Fruit fly (Drosophila melanogaster) whole organism, prepupa: ENCODE measurements around the gene upd3.

Experiments
- Blimp-1 ChIP-seq: fragments of 200-800 bp; sonication (Bioruptor generic); optimal IDR thresholded peaks from 3 replicates; lab custom pipeline; 2017; ENCODE audit warnings: missing biosample characterization, missing genetic modification characterization, mild to moderate bottlenecking, moderate library complexity, missing genetic modification reagents
- CG10631 ChIP-seq: fragments of 200-800 bp; sonication (Bioruptor generic); optimal IDR thresholded peaks from 2 replicates; lab custom pipeline; 2016; ENCODE audit warnings: missing biosample characterization, missing genetic modification characterization
- CG10669 ChIP-seq: fragments of 200-800 bp; sonication (Bioruptor generic); optimal IDR thresholded peaks from 3 replicates; lab custom pipeline; 2018; ENCODE audit warnings: missing biosample characterization, mild to moderate bottlenecking, missing genetic modification characterization, moderate library complexity
- CG11294 ChIP-seq: fragments of 200-800 bp; sonication (Bioruptor generic); IDR thresholded peaks from 2 replicates; pipeline ENCODE4 v1.3.6; 2022; ENCODE audit warnings: missing biosample characterization, missing genetic modification characterization
- CG11902 ChIP-seq: fragments of 200-800 bp; sonication (Bioruptor generic); optimal IDR thresholded peaks from 3 replicates; lab custom pipeline; 2016; ENCODE audit warnings: missing biosample characterization, missing genetic modification characterization
- CG15336 ChIP-seq: fragments of 200-800 bp; sonication (Bioruptor generic); IDR thresholded peaks from 2 replicates; pipeline ENCODE4 v1.3.6; 2022; ENCODE audit warnings: missing biosample characterization, missing genetic modification characterization
- CG1621 ChIP-seq: fragments of 200-800 bp; sonication (Bioruptor generic); optimal IDR thresholded peaks from 3 replicates; lab custom pipeline; 2018; ENCODE audit warnings: missing biosample characterization, mild to moderate bottlenecking, missing genetic modification characterization
- CG16779 ChIP-seq: fragments of 200-800 bp; sonication (Bioruptor generic); optimal IDR thresholded peaks from 3 replicates; lab custom pipeline; 2017; ENCODE audit warnings: missing biosample characterization, mild to moderate bottlenecking, missing genetic modification characterization
- CG3032 ChIP-seq: fragments of 200-800 bp; optimal IDR thresholded peaks from 2 replicates; lab custom pipeline; 2019; ENCODE audit warnings: missing biosample characterization, mild to moderate bottlenecking, missing genetic modification characterization, moderate library complexity
- CG31627 ChIP-seq: fragments of 200-800 bp; sonication (Bioruptor generic); optimal IDR thresholded peaks from 3 replicates; lab custom pipeline; 2016; ENCODE audit warnings: missing biosample characterization, missing genetic modification characterization
- CG32006 ChIP-seq: fragments of 200-800 bp; sonication (Bioruptor generic); optimal IDR thresholded peaks from 3 replicates; lab custom pipeline; 2017; ENCODE audit warnings: missing biosample characterization, mild to moderate bottlenecking, missing genetic modification characterization
- CG3919 ChIP-seq: fragments of 200-800 bp; sonication (Bioruptor generic); optimal IDR thresholded peaks from 3 replicates; lab custom pipeline; 2016; ENCODE audit warnings: missing biosample characterization, missing genetic modification characterization
- CG4318 ChIP-seq: fragments of 200-800 bp; sonication (Bioruptor generic); optimal IDR thresholded peaks from 3 replicates; lab custom pipeline; 2017; ENCODE audit warnings: missing biosample characterization, mild to moderate bottlenecking, missing genetic modification characterization
- CG6276 ChIP-seq: fragments of 200-800 bp; sonication (Bioruptor generic); optimal IDR thresholded peaks from 2 replicates; lab custom pipeline; 2017; ENCODE audit warnings: missing biosample characterization, mild to moderate bottlenecking, missing genetic modification characterization
- CG6808 ChIP-seq: fragments of 200-800 bp; sonication (Bioruptor generic); optimal IDR thresholded peaks from 3 replicates; lab custom pipeline; 2017; ENCODE audit warnings: missing biosample characterization, missing genetic modification characterization, mild to moderate bottlenecking, moderate library complexity, missing genetic modification reagents
- CG6854 ChIP-seq: fragments of 200-800 bp; sonication (Bioruptor generic); optimal IDR thresholded peaks from 2 replicates; lab custom pipeline; 2017; ENCODE audit warnings: missing biosample characterization, mild to moderate bottlenecking, missing genetic modification characterization
- CG7368 ChIP-seq: fragments of 200-800 bp; sonication (Bioruptor generic); optimal IDR thresholded peaks from 3 replicates; lab custom pipeline; 2016; ENCODE audit warnings: missing biosample characterization, missing genetic modification characterization
- CG8119 ChIP-seq: fragments of 200-800 bp; sonication (Bioruptor generic); IDR thresholded peaks from 3 replicates; pipeline ENCODE4 v1.3.6; 2022; ENCODE audit warnings: missing biosample characterization, missing genetic modification characterization
- CG8632 ChIP-seq: fragments of 200-800 bp; sonication (Bioruptor generic); optimal IDR thresholded peaks from 3 replicates; lab custom pipeline; 2016; ENCODE audit warnings: missing biosample characterization, missing genetic modification characterization
- CG9139 ChIP-seq: fragments of 200-800 bp; sonication (Bioruptor generic); optimal IDR thresholded peaks from 3 replicates; lab custom pipeline; 2017; ENCODE audit warnings: missing biosample characterization, mild to moderate bottlenecking, missing genetic modification characterization
- Eip75B ChIP-seq: fragments of 200-800 bp; sonication (Bioruptor generic); optimal IDR thresholded peaks from 3 replicates; lab custom pipeline; 2016; ENCODE audit warnings: missing biosample characterization, missing genetic modification characterization
- Eip78C ChIP-seq: fragments of 200-800 bp; sonication (Bioruptor generic); peaks from one replicate; lab custom pipeline; 2016; ENCODE audit warnings: missing biosample characterization, missing genetic modification characterization
- Eip93F ChIP-seq: fragments of 200-800 bp; sonication (Bioruptor generic); optimal IDR thresholded peaks from 2 replicates; lab custom pipeline; 2016; ENCODE audit warnings: missing biosample characterization, mild to moderate bottlenecking, missing genetic modification characterization
- Ets21C ChIP-seq: fragments of 200-800 bp; sonication (Bioruptor generic); optimal IDR thresholded peaks from 3 replicates; lab custom pipeline; 2016; ENCODE audit warnings: missing biosample characterization, missing genetic modification characterization
- Ets96B ChIP-seq: fragments of 200-800 bp; optimal IDR thresholded peaks from 2 replicates; lab custom pipeline; 2019; ENCODE audit warnings: missing biosample characterization, mild to moderate bottlenecking, missing genetic modification characterization, moderate library complexity
- Gug ChIP-seq: fragments of 200-800 bp; sonication (Bioruptor generic); IDR thresholded peaks from 2 replicates; pipeline ENCODE4 v1.3.6; 2022; ENCODE audit warnings: missing biosample characterization, missing genetic modification characterization
- Hr38 ChIP-seq: sonication (Bioruptor generic); optimal IDR thresholded peaks from 2 replicates; lab custom pipeline; 2016; ENCODE audit warnings: missing biosample characterization, missing genetic modification characterization
- Hr39 ChIP-seq: fragments of 200-800 bp; sonication (Bioruptor generic); optimal IDR thresholded peaks from 2 replicates; lab custom pipeline; 2016; ENCODE audit warnings: missing biosample characterization, missing genetic modification characterization
- Hr4 ChIP-seq: fragments of 200-800 bp; sonication (Bioruptor generic); optimal IDR thresholded peaks from 3 replicates; lab custom pipeline; 2016; ENCODE audit warnings: missing biosample characterization, missing genetic modification characterization
- Lpt ChIP-seq: fragments of 200-800 bp; sonication (Bioruptor generic); optimal IDR thresholded peaks from 3 replicates; lab custom pipeline; 2016; ENCODE audit warnings: missing biosample characterization, missing genetic modification characterization
- OdsH ChIP-seq: fragments of 200-800 bp; sonication (Bioruptor generic); optimal IDR thresholded peaks from 3 replicates; lab custom pipeline; 2016; ENCODE audit warnings: missing biosample characterization, missing genetic modification characterization
- Smox ChIP-seq: fragments of 200-800 bp; sonication (Bioruptor generic); optimal IDR thresholded peaks from 3 replicates; lab custom pipeline; 2016; ENCODE audit warnings: missing biosample characterization, missing genetic modification characterization
- Sox14 ChIP-seq: fragments of 200-800 bp; sonication (Bioruptor generic); optimal IDR thresholded peaks from 3 replicates; lab custom pipeline; 2016; ENCODE audit warnings: missing biosample characterization, missing genetic modification characterization
- Sox15 ChIP-seq: fragments of 200-800 bp; sonication (Bioruptor generic); optimal IDR thresholded peaks from 3 replicates; lab custom pipeline; 2016; ENCODE audit warnings: missing biosample characterization, missing genetic modification characterization
- achi ChIP-seq: fragments of 200-800 bp; sonication (Bioruptor generic); optimal IDR thresholded peaks from 3 replicates; lab custom pipeline; 2016; ENCODE audit warnings: missing biosample characterization, missing genetic modification characterization
- acj6 ChIP-seq: fragments of 200-800 bp; sonication (Bioruptor generic); optimal IDR thresholded peaks from 3 replicates; lab custom pipeline; 2016; ENCODE audit warnings: missing biosample characterization, missing genetic modification characterization
- cyc ChIP-seq: fragments of 200-800 bp; sonication (Bioruptor generic); optimal IDR thresholded peaks from 3 replicates; lab custom pipeline; 2016; ENCODE audit warnings: missing biosample characterization, missing genetic modification characterization
- dsx ChIP-seq: fragments of 200-800 bp; optimal IDR thresholded peaks from 3 replicates; lab custom pipeline; 2019; ENCODE audit warnings: missing biosample characterization, mild to moderate bottlenecking, missing genetic modification characterization, moderate library complexity; ENCODE audit not compliant: poor library complexity, severe bottlenecking
- eg ChIP-seq: fragments of 200-800 bp; sonication (Bioruptor generic); IDR thresholded peaks from 3 replicates; pipeline ENCODE4 v1.3.6; 2022; ENCODE audit warnings: missing biosample characterization, missing genetic modification characterization
- esn ChIP-seq: fragments of 200-800 bp; sonication (Bioruptor generic); optimal IDR thresholded peaks from 2 replicates; lab custom pipeline; 2016; ENCODE audit warnings: missing biosample characterization, mild to moderate bottlenecking, missing genetic modification characterization, moderate library complexity
- fd59A ChIP-seq: fragments of 200-800 bp; sonication (Bioruptor generic); optimal IDR thresholded peaks from 2 replicates; lab custom pipeline; 2017; ENCODE audit warnings: missing biosample characterization, mild to moderate bottlenecking, missing genetic modification characterization, missing genetic modification reagents
- fd85E ChIP-seq: fragments of 200-800 bp; sonication (Bioruptor generic); optimal IDR thresholded peaks from 3 replicates; lab custom pipeline; 2016; ENCODE audit warnings: missing biosample characterization, missing genetic modification characterization
- fkh ChIP-seq: fragments of 200-800 bp; sonication (Bioruptor generic); optimal IDR thresholded peaks from 3 replicates; lab custom pipeline; 2017; ENCODE audit warnings: missing biosample characterization, mild to moderate bottlenecking, missing genetic modification characterization, moderate library complexity
- lz ChIP-seq: fragments of 200-800 bp; sonication (Bioruptor generic); optimal IDR thresholded peaks from 3 replicates; lab custom pipeline; 2016; ENCODE audit warnings: missing biosample characterization, missing genetic modification characterization
- net ChIP-seq: fragments of 200-800 bp; sonication (Bioruptor generic); optimal IDR thresholded peaks from 3 replicates; lab custom pipeline; 2016; ENCODE audit warnings: missing biosample characterization, missing genetic modification characterization
- pdm3 ChIP-seq: fragments of 200-800 bp; sonication (Bioruptor generic); optimal IDR thresholded peaks from 3 replicates; lab custom pipeline; 2016; ENCODE audit warnings: missing biosample characterization, missing genetic modification characterization
- salr ChIP-seq, 2 experiments: fragments of 200-800 bp; sonication (Bioruptor generic); optimal IDR thresholded peaks; 3 replicates each; lab custom pipeline; 2016 to 2018; ENCODE audit warnings: missing biosample characterization in 2 of 2, missing genetic modification characterization in 2 of 2, mild to moderate bottlenecking in 1 of 2
- spab ChIP-seq: fragments of 200-800 bp; sonication (Bioruptor generic); optimal IDR thresholded peaks from 2 replicates; lab custom pipeline; 2017; ENCODE audit warnings: missing biosample characterization, mild to moderate bottlenecking, missing genetic modification characterization, missing genetic modification reagents
- ss ChIP-seq, 2 experiments: fragments of 200-800 bp; sonication (Bioruptor generic); optimal IDR thresholded peaks; 2 replicates in 1 of 2; 3 replicates in 1 of 2; lab custom pipeline; 2017 to 2018; ENCODE audit warnings: mild to moderate bottlenecking in 2 of 2, missing biosample characterization in 2 of 2, missing genetic modification characterization in 2 of 2, moderate library complexity in 1 of 2
- svp ChIP-seq: fragments of 200-800 bp; sonication (Bioruptor generic); peaks from one replicate; lab custom pipeline; 2016; ENCODE audit warnings: missing biosample characterization, missing genetic modification characterization
- topi ChIP-seq: fragments of 200-800 bp; sonication (Bioruptor generic); optimal IDR thresholded peaks from 3 replicates; lab custom pipeline; 2016; ENCODE audit warnings: missing biosample characterization, missing genetic modification characterization
- vri ChIP-seq: fragments of 200-800 bp; sonication (Bioruptor generic); optimal IDR thresholded peaks from 3 replicates; lab custom pipeline; 2016; ENCODE audit warnings: missing biosample characterization, mild to moderate bottlenecking, missing genetic modification characterization

The upd3 gene

dm6 chrX:18272422-18272821 is 4.6 kb upstream of the upd3 start:
- TF ChIP-seq Lpt (GFP tag; lab: Kevin White, UChicago) (peak; percentile 24), Eip93F (GFP tag; lab: Kevin White, UChicago) (no peak), lz (peak; percentile 31), salr (GFP tag; optimal IDR thresholded peaks at IDR 0.05; lab: Kevin White, UChicago) (peak in 1 of 2 experiments; percentile 65), ss (GFP tag; optimal IDR thresholded peaks at IDR 0.05; lab: Kevin White, UChicago) (peak; percentile 46 to 77), dsx (GFP tag; lab: Kevin White, UChicago) (peak; percentile 33), CG8119 (GFP tag; lab: Robert Waterston, UW) (peak; percentile 60), eg (GFP tag; lab: Robert Waterston, UW) (no peak), CG4318 (peak; percentile 65), CG11294 (GFP tag; lab: Robert Waterston, UW) (no peak), Hr39 (GFP tag; lab: Kevin White, UChicago) (no peak), CG6276 (GFP tag; lab: Kevin White, UChicago) (peak; percentile 46), fd59A (GFP tag; lab: Kevin White, UChicago) (peak; percentile 73), CG10669 (GFP tag; lab: Kevin White, UChicago) (peak; percentile 70), OdsH (GFP tag; lab: Kevin White, UChicago) (peak; percentile 63), CG11902 (GFP tag; lab: Kevin White, UChicago) (peak; percentile 49), svp (peak; percentile 73), Sox15 (peak; percentile 57), CG8632 (GFP tag; lab: Kevin White, UChicago) (peak; percentile 63), Hr38 (GFP tag; lab: Kevin White, UChicago) (no peak), CG31627 (GFP tag; lab: Kevin White, UChicago) (peak; percentile 15), fd85E (GFP tag; lab: Kevin White, UChicago) (no peak), CG10631 (GFP tag; lab: Kevin White, UChicago) (peak; percentile 73), Eip75B (GFP tag; lab: Kevin White, UChicago) (peak; percentile 13), acj6 (GFP tag; lab: Kevin White, UChicago) (peak; percentile 66), CG16779 (tag; lab: Kevin White, UChicago) (peak; percentile 6), CG6854 (GFP tag; lab: Kevin White, UChicago) (peak; percentile 19), pdm3 (GFP tag; lab: Kevin White, UChicago) (peak; percentile 46), Hr4 (GFP tag; lab: Kevin White, UChicago) (peak; percentile 29), spab (GFP tag; lab: Kevin White, UChicago) (peak; percentile 68), esn (peak; percentile 51), vri (GFP tag; lab: Kevin White, UChicago) (no peak), Eip78C (GFP tag; lab: Kevin White, UChicago) (peak; percentile 85), cyc (peak; percentile 54), CG15336 (peak; percentile 38; the same call in 1 of the 2 replicates), Ets96B (tag; lab: Kevin White, UChicago) (peak; percentile 62), topi (GFP tag; lab: Kevin White, UChicago) (peak; percentile 61), CG6808 (peak; percentile 77), CG3919 (GFP tag; lab: Kevin White, UChicago) (peak; percentile 67), Ets21C (GFP tag; lab: Kevin White, UChicago) (no peak), CG1621 (no peak), achi (GFP tag; lab: Kevin White, UChicago) (peak; percentile 66), CG32006 (GFP tag; lab: Kevin White, UChicago) (peak; percentile 84), CG9139 (GFP tag; lab: Kevin White, UChicago) (peak; percentile 18), Smox (GFP tag; lab: Kevin White, UChicago) (peak; percentile 39), Sox14 (GFP tag; lab: Kevin White, UChicago) (peak; percentile 5), CG3032 (peak; percentile 72), CG7368 (GFP tag; lab: Kevin White, UChicago) (peak; percentile 38), Blimp-1 (peak; percentile 30), fkh (GFP tag; lab: Kevin White, UChicago) (no peak), net (peak; percentile 56), Gug (no peak)
